Worm (Caenorhabditis elegans): ENCODE data around the gene ptd-2.

ce11 chrV:9208878-9209277 is 41.2 kb upstream of the ptd-2 start:
- no peak for TF ChIP-seq nhr-237 (tag; optimal IDR thresholded peaks at IDR 0.05)
- TF ChIP-seq nhr-11 (tag; optimal IDR thresholded peaks at IDR 0.05) = no peak
- no peak for TF ChIP-seq mab-5 (tag; optimal IDR thresholded peaks at IDR 0.05)
- TF ChIP-seq fos-1 (tag; optimal IDR thresholded peaks at IDR 0.05) = no peak
- TF ChIP-seq zag-1 (tag; optimal IDR thresholded peaks at IDR 0.05) = no peak
- TF ChIP-seq ztf-4 (tag; optimal IDR thresholded peaks at IDR 0.05) = no peak

Measured in whole organism, L2 larva.